Worm (Caenorhabditis elegans): Measurements from ENCODE around the gene Y43F8B.14.
A peak's percentile ranks its signal among the peaks of the same experiment; 100 is the strongest.

Gene Y43F8B.14

ce11 chrV:19432030-19432429, 23.7 kb downstream of the Y43F8B.14 start:
- TF ChIP-seq med-1 (GFP tag; optimal IDR thresholded peaks at IDR 0.05; ENCODE audit: insufficient read depth) (no peak), ztf-23 (GFP tag; IDR thresholded peaks at IDR 0.05) (no peak), tab-1 (GFP tag; IDR thresholded peaks at IDR 0.05) (no peak), T22C8.4 (GFP tag; IDR thresholded peaks at IDR 0.05) (no peak), klf-2 (GFP tag; conservative IDR thresholded peaks at IDR 0.05) (no peak), ref-1 (GFP tag; conservative IDR thresholded peaks at IDR 0.05) (no peak), cog-1 (tag; optimal IDR thresholded peaks at IDR 0.05) (no peak), flt-1 (GFP tag; IDR thresholded peaks at IDR 0.05) (no peak)

- TF ChIP-seq tab-1 (GFP tag; IDR thresholded peaks at IDR 0.05) (no peak), med-1 (GFP tag; optimal IDR thresholded peaks at IDR 0.05; ENCODE audit: insufficient read depth) (no peak), ref-1 (GFP tag; conservative IDR thresholded peaks at IDR 0.05) (no peak), ztf-29 (GFP tag; IDR thresholded peaks at IDR 0.05) (no peak), ztf-23 (GFP tag; IDR thresholded peaks at IDR 0.05) (no peak), klf-2 (GFP tag; conservative IDR thresholded peaks at IDR 0.05) (no peak), flt-1 (GFP tag; IDR thresholded peaks at IDR 0.05) (no peak), T22C8.4 (GFP tag; IDR thresholded peaks at IDR 0.05) (no peak), cog-1 (tag; optimal IDR thresholded peaks at IDR 0.05) (no peak)
Measured at ce11 chrV:19431036-19431435, 24.7 kb downstream of the Y43F8B.14 start, which contains the start of gene srw-85. srw-85 (minus strand) TSS chrV:19431136.

- TF ChIP-seq ztf-29 (GFP tag; IDR thresholded peaks at IDR 0.05) (peak; percentile 53; the same call in 1 of the 2 replicates), tab-1 (GFP tag; IDR thresholded peaks at IDR 0.05) (peak; percentile 70; the same call in 1 of the 2 replicates), flt-1 (GFP tag; IDR thresholded peaks at IDR 0.05) (no peak; the same call in 1 of the 2 replicates), klf-2 (GFP tag; conservative IDR thresholded peaks at IDR 0.05) (no peak), T22C8.4 (GFP tag; IDR thresholded peaks at IDR 0.05) (no peak), ztf-23 (GFP tag; IDR thresholded peaks at IDR 0.05) (no peak)
Measured at ce11 chrV:19430351-19430913, 25.3 kb downstream of the Y43F8B.14 start.

- TF ChIP-seq med-1 (GFP tag; optimal IDR thresholded peaks at IDR 0.05; ENCODE audit: insufficient read depth) (no peak), tab-1 (GFP tag; IDR thresholded peaks at IDR 0.05) (no peak), ref-1 (GFP tag; conservative IDR thresholded peaks at IDR 0.05) (no peak), klf-2 (GFP tag; conservative IDR thresholded peaks at IDR 0.05) (no peak), flt-1 (GFP tag; IDR thresholded peaks at IDR 0.05) (no peak), T22C8.4 (GFP tag; IDR thresholded peaks at IDR 0.05) (no peak), ztf-29 (GFP tag; IDR thresholded peaks at IDR 0.05) (no peak), cog-1 (tag; optimal IDR thresholded peaks at IDR 0.05) (no peak)
Measured at ce11 chrV:19429605-19430004, 26.2 kb downstream of the Y43F8B.14 start.

ce11 chrV:19428936-19429335, 26.8 kb downstream of the Y43F8B.14 start:
- no peak for TF ChIP-seq ztf-29 (GFP tag; IDR thresholded peaks at IDR 0.05)
- no peak for TF ChIP-seq klf-2 (GFP tag; conservative IDR thresholded peaks at IDR 0.05)
- TF ChIP-seq flt-1 (GFP tag; IDR thresholded peaks at IDR 0.05): no peak
- TF ChIP-seq ref-1 (GFP tag; conservative IDR thresholded peaks at IDR 0.05): no peak
- no peak for TF ChIP-seq tab-1 (GFP tag; IDR thresholded peaks at IDR 0.05)
- TF ChIP-seq cog-1 (tag; optimal IDR thresholded peaks at IDR 0.05): no peak
- TF ChIP-seq ztf-23 (GFP tag; IDR thresholded peaks at IDR 0.05): no peak

- TF ChIP-seq cog-1 (tag; optimal IDR thresholded peaks at IDR 0.05) (no peak), med-1 (GFP tag; optimal IDR thresholded peaks at IDR 0.05; ENCODE audit: insufficient read depth) (no peak), tab-1 (GFP tag; IDR thresholded peaks at IDR 0.05) (no peak), ztf-23 (GFP tag; IDR thresholded peaks at IDR 0.05) (no peak), klf-2 (GFP tag; conservative IDR thresholded peaks at IDR 0.05) (no peak), flt-1 (GFP tag; IDR thresholded peaks at IDR 0.05) (no peak), T22C8.4 (GFP tag; IDR thresholded peaks at IDR 0.05) (no peak), ztf-29 (GFP tag; IDR thresholded peaks at IDR 0.05) (no peak), ref-1 (GFP tag; conservative IDR thresholded peaks at IDR 0.05) (no peak)
Measured at ce11 chrV:19428097-19428496, 27.7 kb downstream of the Y43F8B.14 start.

ce11 chrV:19421131-19421530, 34.6 kb downstream of the Y43F8B.14 start, which contains the start of gene C25F9.2:
C25F9.2 (plus strand) TSS chrV:19421471.
- TF ChIP-seq ztf-29 (GFP tag; IDR thresholded peaks at IDR 0.05) (no peak), med-1 (GFP tag; optimal IDR thresholded peaks at IDR 0.05; ENCODE audit: insufficient read depth) (no peak)

ce11 chrV:19417836-19418235, 37.9 kb downstream of the Y43F8B.14 start, which contains the start of gene C25F9.15:
C25F9.15 (plus strand) TSS chrV:19418136.
- TF ChIP-seq flt-1 (GFP tag; IDR thresholded peaks at IDR 0.05) (no peak), ztf-23 (GFP tag; IDR thresholded peaks at IDR 0.05) (no peak), ztf-29 (GFP tag; IDR thresholded peaks at IDR 0.05) (no peak), T22C8.4 (GFP tag; IDR thresholded peaks at IDR 0.05) (no peak), cog-1 (tag; optimal IDR thresholded peaks at IDR 0.05) (no peak), med-1 (GFP tag; optimal IDR thresholded peaks at IDR 0.05; ENCODE audit: insufficient read depth) (no peak), ref-1 (GFP tag; conservative IDR thresholded peaks at IDR 0.05) (no peak), tab-1 (GFP tag; IDR thresholded peaks at IDR 0.05) (no peak), klf-2 (GFP tag; conservative IDR thresholded peaks at IDR 0.05) (no peak)

- TF ChIP-seq klf-2 (GFP tag; conservative IDR thresholded peaks at IDR 0.05): no peak
- TF ChIP-seq tab-1 (GFP tag; IDR thresholded peaks at IDR 0.05): no peak
- TF ChIP-seq ref-1 (GFP tag; conservative IDR thresholded peaks at IDR 0.05): no peak
- no peak for TF ChIP-seq ztf-23 (GFP tag; IDR thresholded peaks at IDR 0.05)
- TF ChIP-seq ztf-29 (GFP tag; IDR thresholded peaks at IDR 0.05): no peak
- TF ChIP-seq med-1 (GFP tag; optimal IDR thresholded peaks at IDR 0.05; ENCODE audit: insufficient read depth): no peak
- TF ChIP-seq cog-1 (tag; optimal IDR thresholded peaks at IDR 0.05): no peak
- TF ChIP-seq T22C8.4 (GFP tag; IDR thresholded peaks at IDR 0.05): no peak
- no peak for TF ChIP-seq flt-1 (GFP tag; IDR thresholded peaks at IDR 0.05)
Measured at ce11 chrV:19416475-19416874, 39.3 kb downstream of the Y43F8B.14 start, which contains the start of the genes C25F9.4 and C25F9.9. C25F9.4 (minus strand) TSS chrV:19416575. C25F9.9 (plus strand) TSS chrV:19416611.

ce11 chrV:19410663-19411062, 45.1 kb downstream of the Y43F8B.14 start, which contains the start of gene C25F9.5:
C25F9.5 (minus strand) TSS chrV:19410857.
- no peak for TF ChIP-seq ztf-23 (GFP tag; IDR thresholded peaks at IDR 0.05)
- no peak for TF ChIP-seq med-1 (GFP tag; optimal IDR thresholded peaks at IDR 0.05; ENCODE audit: insufficient read depth)
- no peak for TF ChIP-seq klf-2 (GFP tag; conservative IDR thresholded peaks at IDR 0.05)
- no peak for TF ChIP-seq tab-1 (GFP tag; IDR thresholded peaks at IDR 0.05)
- TF ChIP-seq T22C8.4 (GFP tag; IDR thresholded peaks at IDR 0.05): no peak
- TF ChIP-seq flt-1 (GFP tag; IDR thresholded peaks at IDR 0.05): no peak
- TF ChIP-seq cog-1 (tag; optimal IDR thresholded peaks at IDR 0.05): no peak
- TF ChIP-seq ztf-29 (GFP tag; IDR thresholded peaks at IDR 0.05): no peak
- no peak for TF ChIP-seq ref-1 (GFP tag; conservative IDR thresholded peaks at IDR 0.05)

Measured in whole organism, midembryonic.